Worm (Caenorhabditis elegans) whole organism, L3 larva: Measurements from ENCODE around the gene cept-2.

ENCODE experiments used
- R02D3.7 ChIP-seq: fragments of 150-350 bp; optimal IDR thresholded peaks from 2 replicates; lab custom pipeline; 2014; ENCODE audit warnings: missing biosample characterization, missing genetic modification characterization
- ama-1 ChIP-seq: fragments of 150-350 bp; optimal IDR thresholded peaks from 2 replicates; lab custom pipeline; 2018
- ceh-28 ChIP-seq: fragments of 150-350 bp; optimal IDR thresholded peaks from 2 replicates; lab custom pipeline; 2014; ENCODE audit warnings: missing biosample characterization, missing genetic modification reagents, missing genetic modification characterization
- ceh-82 ChIP-seq: fragments of 150-350 bp; optimal IDR thresholded peaks from 2 replicates; lab custom pipeline; 2014; ENCODE audit warnings: missing biosample characterization, missing genetic modification characterization
- ceh-9 ChIP-seq: sonication (generic microtip); optimal IDR thresholded peaks from 2 replicates; lab custom pipeline; 2018; ENCODE audit warnings: missing biosample characterization, missing genetic modification characterization
- daf-12 ChIP-seq: fragments of 150-350 bp; optimal IDR thresholded peaks from 2 replicates; lab custom pipeline; 2014; ENCODE audit warnings: missing biosample characterization, missing genetic modification reagents, missing genetic modification characterization
- egl-27 ChIP-seq: sonication (generic microtip); optimal IDR thresholded peaks from 4 replicates; lab custom pipeline; 2017; ENCODE audit warnings: missing biosample characterization, missing genetic modification reagents, missing genetic modification characterization
- elt-1 ChIP-seq: fragments of 150-350 bp; optimal IDR thresholded peaks from 2 replicates; lab custom pipeline; 2014; ENCODE audit warnings: missing biosample characterization, missing genetic modification characterization
- elt-2 ChIP-seq: sonication (generic microtip); optimal IDR thresholded peaks from 2 replicates; lab custom pipeline; 2016; ENCODE audit warnings: missing genetic modification reagents, mild to moderate bottlenecking, missing genetic modification characterization, missing compliant biosample characterization
- elt-3 ChIP-seq, 3 experiments: fragments of 150-350 bp in 1 of 3; sonication (generic microtip) in 2 of 3; optimal IDR thresholded peaks; 2 replicates in 2 of 3; 4 replicates in 1 of 3; lab custom pipeline; 2014 to 2017; ENCODE audit warnings: missing biosample characterization in 3 of 3, missing genetic modification characterization in 3 of 3
- eor-1 ChIP-seq, 2 experiments: fragments of 150-350 bp; optimal IDR thresholded peaks; 2 replicates each; lab custom pipeline; 2014 to 2018; ENCODE audit warnings: missing biosample characterization in 2 of 2, missing genetic modification characterization in 2 of 2
- fkh-10 ChIP-seq: sonication (generic microtip); optimal IDR thresholded peaks from 2 replicates; lab custom pipeline; 2017; ENCODE audit warnings: missing biosample characterization, missing genetic modification reagents, missing genetic modification characterization
- fkh-2 ChIP-seq: fragments of 150-350 bp; optimal IDR thresholded peaks from 2 replicates; lab custom pipeline; 2014; ENCODE audit warnings: missing biosample characterization, missing genetic modification reagents, missing genetic modification characterization
- fos-1 ChIP-seq: fragments of 150-350 bp; optimal IDR thresholded peaks from 2 replicates; lab custom pipeline; 2014; ENCODE audit warnings: missing biosample characterization, missing genetic modification characterization
- hmg-11 ChIP-seq: sonication (generic microtip); optimal IDR thresholded peaks from 2 replicates; lab custom pipeline; 2016; ENCODE audit warnings: missing genetic modification characterization, missing compliant biosample characterization
- jun-1 ChIP-seq: fragments of 150-350 bp; optimal IDR thresholded peaks from 2 replicates; lab custom pipeline; 2014; ENCODE audit warnings: missing biosample characterization, missing genetic modification reagents, missing genetic modification characterization
- lin-15B ChIP-seq: fragments of 150-350 bp; optimal IDR thresholded peaks from 2 replicates; lab custom pipeline; 2014; ENCODE audit warnings: missing biosample characterization, missing genetic modification characterization
- lin-39 ChIP-seq: fragments of 150-350 bp; optimal IDR thresholded peaks from 2 replicates; lab custom pipeline; 2018; ENCODE audit warnings: missing biosample characterization, missing genetic modification reagents, missing genetic modification characterization
- lsy-12 ChIP-seq: sonication (generic microtip); optimal IDR thresholded peaks from 2 replicates; lab custom pipeline; 2016; ENCODE audit warnings: mild to moderate bottlenecking, missing genetic modification characterization, missing compliant biosample characterization
- mdl-1 ChIP-seq: fragments of 150-350 bp; optimal IDR thresholded peaks from 2 replicates; lab custom pipeline; 2014; ENCODE audit warnings: missing biosample characterization, missing genetic modification characterization
- mml-1 ChIP-seq: fragments of 150-350 bp; sonication (generic microtip); optimal IDR thresholded peaks from 3 replicates; lab custom pipeline; 2014; ENCODE audit warnings: missing biosample characterization, missing genetic modification characterization
- nfya-1 ChIP-seq: sonication (generic microtip); optimal IDR thresholded peaks from 2 replicates; lab custom pipeline; 2017; ENCODE audit warnings: missing genetic modification characterization, mild to moderate bottlenecking, missing compliant biosample characterization, antibody characterized with exemption, moderate library complexity; ENCODE audit not compliant: insufficient read depth
- nhr-12 ChIP-seq: fragments of 150-350 bp; optimal IDR thresholded peaks from 2 replicates; lab custom pipeline; 2014; ENCODE audit warnings: missing biosample characterization, missing genetic modification characterization
- nhr-23 ChIP-seq: fragments of 150-350 bp; optimal IDR thresholded peaks from 2 replicates; lab custom pipeline; 2014; ENCODE audit warnings: missing biosample characterization, missing genetic modification reagents, missing genetic modification characterization
- nhr-25 ChIP-seq: sonication (generic microtip); optimal IDR thresholded peaks from 2 replicates; lab custom pipeline; 2017; ENCODE audit warnings: missing biosample characterization, missing genetic modification characterization
- nhr-28 ChIP-seq: fragments of 150-350 bp; optimal IDR thresholded peaks from 2 replicates; lab custom pipeline; 2014; ENCODE audit warnings: missing biosample characterization, missing genetic modification characterization
- nhr-43 ChIP-seq: sonication (generic microtip); optimal IDR thresholded peaks from 2 replicates; lab custom pipeline; 2016; ENCODE audit warnings: mild to moderate bottlenecking, missing genetic modification characterization, missing compliant biosample characterization; ENCODE audit not compliant: poor library complexity, severe bottlenecking
- nhr-67 ChIP-seq: fragments of 150-350 bp; optimal IDR thresholded peaks from 2 replicates; lab custom pipeline; 2014; ENCODE audit warnings: missing biosample characterization, missing genetic modification characterization
- nhr-76 ChIP-seq: fragments of 150-350 bp; sonication (generic microtip); optimal IDR thresholded peaks from 5 replicates; lab custom pipeline; 2014; ENCODE audit warnings: missing biosample characterization, missing genetic modification characterization
- pha-4 ChIP-seq: fragments of 150-350 bp; optimal IDR thresholded peaks from 2 replicates; lab custom pipeline; 2014; ENCODE audit warnings: missing biosample characterization, missing genetic modification reagents, missing genetic modification characterization
- pqm-1 ChIP-seq: fragments of 150-350 bp; optimal IDR thresholded peaks from 2 replicates; lab custom pipeline; 2017; ENCODE audit warnings: missing biosample characterization, missing genetic modification characterization, inconsistent platforms
- skn-1 ChIP-seq: fragments of 150-350 bp; optimal IDR thresholded peaks from 2 replicates; lab custom pipeline; 2014; ENCODE audit warnings: missing biosample characterization, missing genetic modification characterization
- snpc-4 ChIP-seq: fragments of 150-350 bp; optimal IDR thresholded peaks from 2 replicates; lab custom pipeline; 2014; ENCODE audit warnings: missing biosample characterization, missing genetic modification characterization
- tbx-2 ChIP-seq: sonication (generic microtip); optimal IDR thresholded peaks from 2 replicates; lab custom pipeline; 2016; ENCODE audit warnings: mild to moderate bottlenecking, missing genetic modification characterization, missing compliant biosample characterization
- unc-62 ChIP-seq: fragments of 150-350 bp; sonication (generic microtip); optimal IDR thresholded peaks from 4 replicates; lab custom pipeline; 2014; ENCODE audit warnings: missing biosample characterization, missing genetic modification reagents, missing genetic modification characterization
- zag-1 ChIP-seq: fragments of 150-350 bp; optimal IDR thresholded peaks from 2 replicates; lab custom pipeline; 2014; ENCODE audit warnings: missing biosample characterization, missing genetic modification characterization
- ztf-11 ChIP-seq: fragments of 150-350 bp; optimal IDR thresholded peaks from 2 replicates; lab custom pipeline; 2014; ENCODE audit warnings: missing biosample characterization, missing genetic modification characterization
- ztf-4 ChIP-seq: fragments of 150-350 bp; optimal IDR thresholded peaks from 2 replicates; lab custom pipeline; 2014; ENCODE audit warnings: missing biosample characterization, missing genetic modification characterization

Gene cept-2

ce11 chrV:14364586-14365248 lies 17.2 kb downstream of the cept-2 start:
- TF ChIP-seq eor-1 (tag; optimal IDR thresholded peaks at IDR 0.05; lab: Kevin White, UChicago) (no peak), daf-12 (tag; lab: Kevin White, UChicago) (no peak), ceh-9 (tag; lab: Kevin White, UChicago) (no peak), nfya-1 (tag; lab: Kevin White, UChicago) (peak; percentile 100), fkh-2 (tag; lab: Kevin White, UChicago) (no peak), tbx-2 (tag; lab: Kevin White, UChicago) (no peak), ama-1 (peak; percentile 35), egl-27 (tag; lab: Kevin White, UChicago) (no peak), ztf-11 (tag; lab: Kevin White, UChicago) (peak; percentile 33), nhr-25 (peak; percentile 88), R02D3.7 (tag; lab: Kevin White, UChicago) (no peak), nhr-43 (tag; lab: Kevin White, UChicago) (peak; percentile 46), unc-62 (GFP tag; lab: Kevin White, UChicago) (no peak), pha-4 (tag; lab: Kevin White, UChicago) (no peak), fkh-10 (GFP tag; lab: Kevin White, UChicago) (no peak), snpc-4 (tag; lab: Kevin White, UChicago) (no peak), hmg-11 (peak; percentile 66), nhr-23 (tag; lab: Kevin White, UChicago) (peak; percentile 14), lsy-12 (tag; lab: Kevin White, UChicago) (peak; percentile 29), lin-39 (tag; lab: Kevin White, UChicago) (peak; percentile 47)

- peak; percentile 74 for TF ChIP-seq nhr-43 (tag; lab: Kevin White, UChicago)
- TF ChIP-seq elt-1 (tag; lab: Kevin White, UChicago) = peak; percentile 22
- no peak for TF ChIP-seq egl-27 (tag; lab: Kevin White, UChicago)
- no peak for TF ChIP-seq ama-1
- peak; percentile 85 for TF ChIP-seq unc-62 (GFP tag; lab: Kevin White, UChicago)
- no peak for TF ChIP-seq nhr-28
- TF ChIP-seq elt-3 (tag; optimal IDR thresholded peaks at IDR 0.05; lab: Kevin White, UChicago) = no peak
- TF ChIP-seq ceh-82 = peak; percentile 72
- TF ChIP-seq lsy-12 (tag; lab: Kevin White, UChicago) = peak; percentile 86
- TF ChIP-seq fkh-2 (tag; lab: Kevin White, UChicago) = peak; percentile 63
- peak; percentile 72 for TF ChIP-seq ceh-28
- no peak for TF ChIP-seq mml-1 (tag; lab: Kevin White, UChicago)
- peak; percentile 24 for TF ChIP-seq lin-15B (tag; lab: Kevin White, UChicago)
- TF ChIP-seq nhr-67 (tag; lab: Kevin White, UChicago) = no peak
- TF ChIP-seq elt-2 (tag; lab: Kevin White, UChicago) = peak; percentile 32
- TF ChIP-seq pqm-1 = peak; percentile 39
- TF ChIP-seq snpc-4 (tag; lab: Kevin White, UChicago) = peak; percentile 44
- peak; percentile 95 for TF ChIP-seq nfya-1 (tag; lab: Kevin White, UChicago)
- TF ChIP-seq skn-1 (tag; lab: Kevin White, UChicago) = peak; percentile 63
- TF ChIP-seq R02D3.7 (tag; lab: Kevin White, UChicago) = peak; percentile 52
- no peak for TF ChIP-seq ztf-4 (tag; lab: Kevin White, UChicago)
- TF ChIP-seq daf-12 (tag; lab: Kevin White, UChicago) = peak; percentile 99
- peak; percentile 88 for TF ChIP-seq tbx-2 (tag; lab: Kevin White, UChicago)
- peak; percentile 82 for TF ChIP-seq lin-39 (tag; lab: Kevin White, UChicago)
- TF ChIP-seq ztf-11 (tag; lab: Kevin White, UChicago) = peak; percentile 38
- TF ChIP-seq zag-1 = peak; percentile 65
- peak; percentile 70 for TF ChIP-seq mdl-1 (tag; lab: Kevin White, UChicago)
- no peak for TF ChIP-seq nhr-76 (tag; lab: Kevin White, UChicago)
- TF ChIP-seq jun-1 (tag; lab: Kevin White, UChicago) = peak; percentile 15
- peak; percentile 82 for TF ChIP-seq fos-1
- peak; percentile 77 for TF ChIP-seq nhr-25
- peak; percentile 83 for TF ChIP-seq hmg-11
- TF ChIP-seq fkh-10 (GFP tag; lab: Kevin White, UChicago) = no peak
- TF ChIP-seq nhr-23 (tag; lab: Kevin White, UChicago) = peak; percentile 90
- TF ChIP-seq nhr-12 (tag; lab: Kevin White, UChicago) = no peak
- TF ChIP-seq, all 47 proteins: peak for 25
Observed at ce11 chrV:14366487-14366962, 19.0 kb downstream of the cept-2 start.
